Fruit fly (Drosophila melanogaster) whole organism, wandering third instar larva: Measurements from ENCODE around the gene Pdcd4.

Experiments used
- CG9705 ChIP-seq: fragments of 200-800 bp; sonication (Bioruptor generic); optimal IDR thresholded peaks from 2 replicates; lab custom pipeline; 2018; ENCODE audit warnings: missing biosample characterization, mild to moderate bottlenecking, missing genetic modification characterization
- CrebA ChIP-seq: fragments of 200-800 bp; sonication (Bioruptor generic); optimal IDR thresholded peaks from 2 replicates; lab custom pipeline; 2016; ENCODE audit warnings: missing biosample characterization, mild to moderate bottlenecking, missing genetic modification characterization, borderline replicate concordance
- Dif ChIP-seq: fragments of 200-275, 200-300 bp; sonication (Bioruptor generic); optimal IDR thresholded peaks from 2 replicates; lab custom pipeline; 2018; ENCODE audit warnings: missing biosample characterization, missing genetic modification characterization; ENCODE audit not compliant: partially characterized antibody
- GATAd ChIP-seq: sonication (Bioruptor generic); optimal IDR thresholded peaks from 2 replicates; lab custom pipeline; 2016; ENCODE audit warnings: missing biosample characterization, missing genetic modification characterization
- br ChIP-seq: fragments of 200-800 bp; sonication (Bioruptor generic); optimal IDR thresholded peaks from 2 replicates; lab custom pipeline; 2016; ENCODE audit warnings: missing biosample characterization, missing genetic modification characterization
- ey ChIP-seq: fragments of 200-800 bp; sonication (Bioruptor generic); optimal IDR thresholded peaks from 2 replicates; lab custom pipeline; 2016; ENCODE audit warnings: missing biosample characterization, missing genetic modification characterization
- h ChIP-seq: fragments of 200-800 bp; sonication (Bioruptor generic); optimal IDR thresholded peaks from 3 replicates; lab custom pipeline; 2016; ENCODE audit warnings: missing biosample characterization, mild to moderate bottlenecking, missing genetic modification characterization
- lola ChIP-seq: fragments of >200 bp; optimal IDR thresholded peaks from 2 replicates; lab custom pipeline; 2017; ENCODE audit warnings: missing biosample characterization, missing genetic modification characterization
- pan ChIP-seq: fragments of >200 bp; optimal IDR thresholded peaks from 2 replicates; lab custom pipeline; 2017
- psq ChIP-seq: fragments of 200-800 bp; sonication (Bioruptor generic); optimal IDR thresholded peaks from 3 replicates; lab custom pipeline; 2017; ENCODE audit warnings: missing biosample characterization, mild to moderate bottlenecking, missing genetic modification characterization, moderate library complexity
- usp ChIP-seq: fragments of >200 bp; optimal IDR thresholded peaks from 2 replicates; lab custom pipeline; 2017; ENCODE audit warnings: missing biosample characterization, missing genetic modification characterization

DNA sequence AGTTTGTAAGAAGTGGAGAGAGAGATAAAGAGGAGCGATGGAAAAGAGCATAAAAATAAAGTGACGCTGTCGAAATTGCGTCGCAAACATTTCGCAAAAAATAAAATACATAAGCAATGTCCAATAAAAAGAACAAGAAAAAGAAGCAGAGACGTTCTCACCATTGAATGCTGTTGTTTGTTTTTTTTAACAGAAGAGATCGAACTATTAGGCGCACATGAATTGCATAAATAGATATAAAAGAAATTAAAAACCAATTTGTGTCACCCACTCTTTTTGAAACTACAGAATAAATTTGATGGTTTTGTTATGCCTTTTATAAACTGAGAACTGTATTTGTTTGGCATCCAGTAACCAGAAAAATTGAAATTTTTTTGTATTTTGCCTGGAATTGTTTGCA lies 1.4 kb downstream of the Pdcd4 start:
- no peak for TF ChIP-seq pan (lab: Kevin White, UChicago)
- TF ChIP-seq psq (GFP tag; lab: Kevin White, UChicago), result no peak
- TF ChIP-seq br (GFP tag; lab: Kevin White, UChicago), result no peak
- TF ChIP-seq GATAd (GFP tag; lab: Kevin White, UChicago), result no peak
- TF ChIP-seq Dif (GFP tag; lab: Kevin White, UChicago), result no peak
- TF ChIP-seq CG9705 (GFP tag; lab: Kevin White, UChicago), result no peak
- TF ChIP-seq CrebA (GFP tag; lab: Kevin White, UChicago), result no peak
- no peak for TF ChIP-seq usp (GFP tag; lab: Kevin White, UChicago)
- TF ChIP-seq h (GFP tag; lab: Kevin White, UChicago), result no peak
- TF ChIP-seq ey, result no peak
- no peak for TF ChIP-seq lola (GFP tag; lab: Kevin White, UChicago)
